Worm (Caenorhabditis elegans) whole organism, L1 larva: ENCODE measurements around the gene hsb-1.
A peak's percentile ranks its signal among the peaks of the same experiment; 100 is the strongest.

ENCODE experiments used
- C34B4.2 ChIP-seq: sonication (generic microtip); optimal IDR thresholded peaks from 2 replicates; lab custom pipeline; 2017; ENCODE audit warnings: mild to moderate bottlenecking, missing genetic modification characterization, missing compliant biosample characterization
- F16B12.6 ChIP-seq: fragments of 150-350 bp; optimal IDR thresholded peaks from 2 replicates; lab custom pipeline; 2014; ENCODE audit warnings: missing biosample characterization, missing genetic modification characterization
- Y116A8C.19 ChIP-seq: sonication (generic microtip); optimal IDR thresholded peaks from 2 replicates; lab custom pipeline; 2016; ENCODE audit warnings: missing compliant biosample characterization, missing genetic modification characterization, borderline replicate concordance
- aha-1 ChIP-seq: fragments of 150-350 bp; optimal IDR thresholded peaks from 2 replicates; lab custom pipeline; 2014; ENCODE audit warnings: missing biosample characterization, missing genetic modification characterization
- alr-1 ChIP-seq: fragments of 200-800 bp; sonication (Bioruptor generic); optimal IDR thresholded peaks from 2 replicates; lab custom pipeline; 2018; ENCODE audit warnings: borderline replicate concordance, mild to moderate bottlenecking, missing genetic modification characterization, missing compliant biosample characterization
- aly-2 ChIP-seq: fragments of 150-350 bp; optimal IDR thresholded peaks from 2 replicates; lab custom pipeline; 2014; ENCODE audit warnings: missing biosample characterization, missing genetic modification characterization
- blmp-1 ChIP-seq: fragments of 150-350 bp; optimal IDR thresholded peaks from 2 replicates; lab custom pipeline; 2014; ENCODE audit warnings: missing biosample characterization, missing genetic modification characterization
- ceh-8 ChIP-seq: fragments of 200-800 bp; sonication (Bioruptor generic); optimal IDR thresholded peaks from 2 replicates; lab custom pipeline; 2018; ENCODE audit warnings: mild to moderate bottlenecking, missing genetic modification characterization, moderate library complexity, missing compliant biosample characterization
- ceh-88 ChIP-seq: fragments of 200-800 bp; sonication (Bioruptor generic); IDR thresholded peaks from 2 replicates; pipeline ENCODE4 v1.3.6; 2022; ENCODE audit warnings: missing genetic modification characterization, missing compliant biosample characterization
- ceh-90 ChIP-seq: sonication (generic microtip); optimal IDR thresholded peaks from 2 replicates; lab custom pipeline; 2016; ENCODE audit warnings: missing genetic modification characterization, missing compliant biosample characterization
- efl-1 ChIP-seq, 4 experiments: fragments of 150-350 bp; optimal IDR thresholded peaks in 3 of 4; peaks in 1 of 4; 1 replicate in 1 of 4; 2 replicates in 3 of 4; lab custom pipeline; 2014; ENCODE audit warnings: missing biosample characterization in 2 of 4, missing genetic modification characterization in 2 of 4, missing genetic modification reagents in 2 of 4
- efl-3 ChIP-seq: fragments of 200-800 bp; sonication (Bioruptor generic); optimal IDR thresholded peaks from 2 replicates; lab custom pipeline; 2018; ENCODE audit warnings: mild to moderate bottlenecking, missing genetic modification characterization, missing compliant biosample characterization
- elt-2 ChIP-seq: sonication (generic microtip); optimal IDR thresholded peaks from 2 replicates; lab custom pipeline; 2016; ENCODE audit warnings: missing genetic modification characterization, mild to moderate bottlenecking, inconsistent platforms, missing compliant biosample characterization, missing genetic modification reagents
- elt-3 ChIP-seq, 6 experiments: fragments of 150-350 bp in 1 of 6; sonication (generic microtip); optimal IDR thresholded peaks; 2 replicates each; lab custom pipeline; 2017 to 2018; ENCODE audit warnings: missing biosample characterization in 6 of 6, missing genetic modification characterization in 6 of 6, inconsistent platforms in 1 of 6
- fos-1 ChIP-seq: fragments of 150-350 bp; optimal IDR thresholded peaks from 2 replicates; lab custom pipeline; 2014; ENCODE audit warnings: missing biosample characterization, missing genetic modification characterization
- grh-1 ChIP-seq: fragments of 200-800 bp; sonication (Bioruptor generic); IDR thresholded peaks from 2 replicates; pipeline ENCODE4 v1.3.6; 2022; ENCODE audit warnings: missing genetic modification reagents, missing genetic modification characterization, missing compliant biosample characterization
- lin-14 ChIP-seq: fragments of 200-800 bp; sonication (Bioruptor generic); optimal IDR thresholded peaks from 2 replicates; lab custom pipeline; 2018; ENCODE audit warnings: mild to moderate bottlenecking, missing genetic modification characterization, moderate library complexity, missing compliant biosample characterization
- lin-35 ChIP-seq, 2 experiments: fragments of 150-350 bp; optimal IDR thresholded peaks; 2 replicates each; lab custom pipeline; 2014; ENCODE audit warnings: missing biosample characterization in 2 of 2, missing genetic modification characterization in 2 of 2, missing genetic modification reagents in 2 of 2
- lin-39 ChIP-seq: fragments of 150-350 bp; optimal IDR thresholded peaks from 2 replicates; lab custom pipeline; 2014; ENCODE audit warnings: missing biosample characterization, missing genetic modification reagents, missing genetic modification characterization
- mab-9 ChIP-seq: fragments of 200-800 bp; sonication (Bioruptor generic); IDR thresholded peaks from 2 replicates; pipeline ENCODE4 v1.3.6; 2022; ENCODE audit warnings: missing genetic modification reagents, missing genetic modification characterization, missing compliant biosample characterization
- nhr-12 ChIP-seq: sonication (generic microtip); optimal IDR thresholded peaks from 2 replicates; lab custom pipeline; 2017; ENCODE audit warnings: missing biosample characterization, missing genetic modification characterization
- nhr-19 ChIP-seq: fragments of 200-800 bp; sonication (Bioruptor generic); conservative IDR thresholded peaks from 2 replicates; pipeline ENCODE4 v1.3.6; 2022; ENCODE audit warnings: missing genetic modification characterization, missing compliant biosample characterization
- nhr-20 ChIP-seq: sonication (generic microtip); optimal IDR thresholded peaks from 2 replicates; lab custom pipeline; 2016; ENCODE audit warnings: mild to moderate bottlenecking, missing genetic modification characterization, missing compliant biosample characterization
- nhr-237 ChIP-seq: fragments of 150-350 bp; optimal IDR thresholded peaks from 2 replicates; lab custom pipeline; 2014; ENCODE audit warnings: missing biosample characterization, missing genetic modification characterization
- nhr-28 ChIP-seq: fragments of 150-350 bp; optimal IDR thresholded peaks from 2 replicates; lab custom pipeline; 2014; ENCODE audit warnings: missing biosample characterization, missing genetic modification characterization
- nhr-84 ChIP-seq: sonication (generic microtip); optimal IDR thresholded peaks from 2 replicates; lab custom pipeline; 2017; ENCODE audit warnings: missing biosample characterization, missing genetic modification characterization
- nhr-85 ChIP-seq: sonication (generic microtip); peaks from one replicate; lab custom pipeline; 2016; ENCODE audit warnings: missing genetic modification characterization, inconsistent platforms, missing compliant biosample characterization
- nhr-90 ChIP-seq: sonication (generic microtip); optimal IDR thresholded peaks from 2 replicates; lab custom pipeline; 2016; ENCODE audit warnings: mild to moderate bottlenecking, missing genetic modification characterization, missing compliant biosample characterization; ENCODE audit not compliant: poor library complexity
- pax-3 ChIP-seq: fragments of 200-800 bp; sonication (Bioruptor generic); optimal IDR thresholded peaks from 2 replicates; lab custom pipeline; 2018; ENCODE audit warnings: mild to moderate bottlenecking, missing genetic modification characterization, moderate library complexity, missing compliant biosample characterization
- sox-4 ChIP-seq: sonication (generic microtip); optimal IDR thresholded peaks from 2 replicates; lab custom pipeline; 2016; ENCODE audit warnings: missing genetic modification characterization, missing compliant biosample characterization
- sptf-1 ChIP-seq: fragments of 150-350 bp; optimal IDR thresholded peaks from 2 replicates; lab custom pipeline; 2014; ENCODE audit warnings: missing biosample characterization, missing genetic modification characterization
- sup-37 ChIP-seq: fragments of 200-800 bp; sonication (Bioruptor generic); optimal IDR thresholded peaks from 2 replicates; lab custom pipeline; 2018; ENCODE audit warnings: mild to moderate bottlenecking, missing genetic modification characterization, missing compliant biosample characterization
- swsn-7 ChIP-seq: sonication (generic microtip); optimal IDR thresholded peaks from 2 replicates; lab custom pipeline; 2016; ENCODE audit warnings: missing genetic modification characterization, missing compliant biosample characterization
- unc-130 ChIP-seq: fragments of 150-350 bp; optimal IDR thresholded peaks from 2 replicates; lab custom pipeline; 2017; ENCODE audit warnings: missing biosample characterization, missing genetic modification characterization, inconsistent platforms
- unc-86 ChIP-seq: sonication (generic microtip); optimal IDR thresholded peaks from 2 replicates; lab custom pipeline; 2016; ENCODE audit warnings: missing genetic modification characterization, missing compliant biosample characterization
- vab-15 ChIP-seq: sonication (generic microtip); optimal IDR thresholded peaks from 2 replicates; lab custom pipeline; 2017; ENCODE audit warnings: missing genotype, mild to moderate bottlenecking, missing genetic modification characterization, missing compliant biosample characterization
- xbp-1 ChIP-seq: sonication (generic microtip); optimal IDR thresholded peaks from 2 replicates; lab custom pipeline; 2016; ENCODE audit warnings: missing genetic modification characterization, missing compliant biosample characterization

Gene hsb-1

ce11 chrIV:12540242-12540641 is 26.8 kb downstream of the hsb-1 start:
- TF ChIP-seq nhr-28 (tag; lab: Kevin White, UChicago) (no peak), nhr-85 (tag; lab: Kevin White, UChicago) (peak; percentile 84), fos-1 (tag; lab: Kevin White, UChicago) (no peak), swsn-7 (no peak), vab-15 (tag; lab: Kevin White, UChicago) (no peak), ceh-90 (tag; lab: Kevin White, UChicago) (no peak), grh-1 (no peak), C34B4.2 (tag; lab: Kevin White, UChicago) (no peak), nhr-90 (no peak), unc-130 (tag; lab: Kevin White, UChicago) (no peak), xbp-1 (tag; lab: Kevin White, UChicago) (no peak), Y116A8C.19 (tag; lab: Kevin White, UChicago) (no peak), nhr-84 (tag; lab: Kevin White, UChicago) (no peak), mab-9 (no peak), aly-2 (no peak), blmp-1 (tag; lab: Kevin White, UChicago) (peak; percentile 13), elt-2 (tag; lab: Kevin White, UChicago) (no peak), lin-14 (GFP tag; lab: Kevin White, UChicago) (peak; percentile 13), pax-3 (no peak), nhr-237 (no peak)

DNA sequence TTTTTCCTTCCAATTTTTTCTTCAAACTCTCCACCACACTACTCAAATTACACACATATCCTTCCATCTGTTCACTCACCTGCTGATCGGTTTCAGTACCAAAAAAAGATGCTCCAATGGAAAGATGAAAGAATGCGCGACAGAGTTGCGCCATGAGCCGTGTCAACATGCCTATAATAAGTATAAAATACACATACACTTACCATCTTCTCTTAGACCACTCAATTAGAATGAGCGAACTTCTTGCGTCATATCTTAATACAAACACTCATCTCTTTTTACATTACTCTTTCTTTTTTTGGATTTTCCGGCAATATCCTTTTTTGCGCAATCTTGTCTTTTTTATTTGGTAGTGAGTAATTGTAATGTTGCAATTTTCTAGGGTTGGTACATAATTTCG is 29.3 kb downstream of the hsb-1 start:
- no peak for TF ChIP-seq lin-35 (GFP tag; optimal IDR thresholded peaks at IDR 0.05; lab: Kevin White, UChicago)
- no peak for TF ChIP-seq alr-1 (tag; lab: Kevin White, UChicago)
- TF ChIP-seq elt-3 (tag; optimal IDR thresholded peaks at IDR 0.05; lab: Kevin White, UChicago), result no peak
- TF ChIP-seq lin-14 (GFP tag; lab: Kevin White, UChicago), result no peak
- no peak for TF ChIP-seq ceh-8 (GFP tag; lab: Kevin White, UChicago)
- TF ChIP-seq F16B12.6, result no peak
- no peak for TF ChIP-seq ceh-88 (GFP tag; lab: Robert Waterston, UW)
- TF ChIP-seq aha-1, result no peak
- no peak for TF ChIP-seq grh-1
- no peak for TF ChIP-seq nhr-19 (GFP tag; lab: Robert Waterston, UW)
- no peak for TF ChIP-seq Y116A8C.19 (tag; lab: Kevin White, UChicago)
- TF ChIP-seq nhr-12 (tag; lab: Kevin White, UChicago), result no peak
- no peak for TF ChIP-seq fos-1 (tag; lab: Kevin White, UChicago)
- no peak for TF ChIP-seq sox-4 (tag; lab: Kevin White, UChicago)
- no peak for TF ChIP-seq nhr-20 (tag; lab: Kevin White, UChicago)
- TF ChIP-seq efl-3 (GFP tag; lab: Kevin White, UChicago), result no peak
- TF ChIP-seq sup-37, result no peak
- no peak for TF ChIP-seq lin-39 (tag; lab: Kevin White, UChicago)
- TF ChIP-seq pax-3, result no peak

DNA sequence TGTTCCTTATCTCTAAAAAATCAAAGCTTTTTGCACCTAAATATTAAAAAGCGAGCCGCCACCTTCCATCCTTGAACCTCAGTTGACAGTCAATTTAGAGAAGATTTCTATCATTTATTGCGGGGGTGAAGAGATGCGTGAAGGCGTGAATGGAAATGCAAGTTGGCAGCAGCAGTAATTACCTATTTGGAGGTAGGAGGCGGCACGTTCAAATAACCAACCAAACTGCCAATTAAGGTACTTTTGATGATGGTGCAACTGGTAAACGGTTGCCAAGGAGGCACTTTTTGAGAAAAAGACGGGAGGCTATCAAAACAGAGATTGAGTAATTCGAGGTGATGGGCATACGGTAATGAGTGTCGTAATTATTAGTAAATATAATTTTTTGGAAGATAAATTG is 30.7 kb downstream of the hsb-1 start:
- TF ChIP-seq ceh-8 (GFP tag; lab: Kevin White, UChicago), result no peak
- no peak for TF ChIP-seq sptf-1 (tag; lab: Kevin White, UChicago)

DNA sequence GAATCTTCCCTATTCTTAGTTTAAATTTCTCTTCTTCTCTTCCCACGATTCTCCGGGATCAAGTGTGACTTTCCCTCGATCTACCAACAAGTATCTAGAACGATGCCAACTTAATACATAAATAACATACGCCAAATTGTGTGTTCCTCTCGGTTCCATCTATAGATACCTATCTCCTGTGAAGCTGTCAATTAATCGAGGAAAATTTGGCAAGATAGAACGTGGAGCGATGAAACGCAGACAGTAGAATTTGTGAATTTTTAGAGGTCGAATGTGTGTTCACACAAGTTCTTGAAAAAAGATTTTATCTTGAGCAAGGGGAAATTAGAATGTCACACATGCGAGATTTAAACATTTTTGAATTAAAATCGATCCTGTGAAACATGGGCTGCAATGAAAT is 35.6 kb downstream of the hsb-1 start:
- TF ChIP-seq lin-14 (GFP tag; lab: Kevin White, UChicago) (peak; percentile 1), unc-86 (tag; lab: Kevin White, UChicago) (no peak), efl-1 (optimal IDR thresholded peaks at IDR 0.05; lab: Kevin White, UChicago) (no peak), efl-1 (GFP tag; optimal IDR thresholded peaks at IDR 0.05 in 1 of 2; lab: Kevin White, UChicago) (peak in 1 of 2 experiments; percentile 66)
- TF ChIP-seq, all 84 proteins: peak for 2
